Fruit fly (Drosophila melanogaster) whole organism, embryonic: ENCODE data around the gene pod1.
A peak's percentile ranks its signal among the peaks of the same experiment; 100 is the strongest.

Source experiments
- Adf1 ChIP-seq: fragments of 200-800 bp; sonication (Bioruptor generic); IDR thresholded peaks from 2 replicates; pipeline ENCODE4 v1.3.6; 2022; ENCODE audit warnings: missing biosample characterization, missing genetic modification characterization
- Atf6 ChIP-seq: fragments of 200-800 bp; sonication (Bioruptor generic); IDR thresholded peaks from 2 replicates; pipeline ENCODE4 v1.3.6; 2022; ENCODE audit warnings: missing biosample characterization, missing genetic modification characterization
- C15 ChIP-seq: fragments of 200-800 bp; sonication (Bioruptor generic); IDR thresholded peaks from 3 replicates; pipeline ENCODE4 v1.3.6; 2022; ENCODE audit warnings: missing biosample characterization, missing genetic modification characterization
- CG1024 ChIP-seq: fragments of 200-800 bp; sonication (Bioruptor generic); IDR thresholded peaks from 2 replicates; pipeline ENCODE4 v1.3.6; 2022; ENCODE audit warnings: missing biosample characterization, missing genetic modification characterization
- CG10543 ChIP-seq: fragments of 200-800 bp; sonication (Bioruptor generic); optimal IDR thresholded peaks from 3 replicates; lab custom pipeline; 2017; ENCODE audit warnings: missing biosample characterization, mild to moderate bottlenecking, missing genetic modification characterization, moderate library complexity
- CG14667 ChIP-seq: fragments of 200-800 bp; sonication (Bioruptor generic); IDR thresholded peaks from 2 replicates; pipeline ENCODE4 v1.3.6; 2022; ENCODE audit warnings: missing biosample characterization, missing genetic modification characterization
- CG1832 ChIP-seq: fragments of 200-800 bp; sonication (Bioruptor generic); optimal IDR thresholded peaks from 2 replicates; lab custom pipeline; 2017; ENCODE audit warnings: missing biosample characterization, mild to moderate bottlenecking, missing genetic modification characterization, inconsistent platforms
- CG2129 ChIP-seq: fragments of 200-800 bp; sonication (Bioruptor generic); IDR thresholded peaks from 2 replicates; pipeline ENCODE4 v1.3.6; 2022; ENCODE audit warnings: missing biosample characterization, missing genetic modification characterization; ENCODE audit not compliant: partially characterized antibody
- CG2678 ChIP-seq: fragments of 200-800 bp; sonication (Bioruptor generic); optimal IDR thresholded peaks from 3 replicates; lab custom pipeline; 2019; ENCODE audit warnings: missing biosample characterization, mild to moderate bottlenecking, missing genetic modification characterization, moderate library complexity
- CG30020 ChIP-seq: fragments of 200-800 bp; optimal IDR thresholded peaks from 2 replicates; lab custom pipeline; 2019; ENCODE audit warnings: missing biosample characterization, mild to moderate bottlenecking, missing genetic modification characterization, moderate library complexity
- CG5180 ChIP-seq: fragments of 200-800 bp; sonication (Bioruptor generic); optimal IDR thresholded peaks from 3 replicates; lab custom pipeline; 2017; ENCODE audit warnings: missing biosample characterization, missing genetic modification characterization, mild to moderate bottlenecking, moderate library complexity, missing genetic modification reagents
- CG6813 ChIP-seq: fragments of 200-800 bp; sonication (Bioruptor generic); optimal IDR thresholded peaks from 2 replicates; lab custom pipeline; 2017; ENCODE audit warnings: missing biosample characterization, missing genetic modification characterization, mild to moderate bottlenecking, moderate library complexity, missing genetic modification reagents
- CG7987 ChIP-seq: fragments of 200-800 bp; sonication (Bioruptor generic); optimal IDR thresholded peaks from 2 replicates; lab custom pipeline; 2018; ENCODE audit warnings: missing biosample characterization, mild to moderate bottlenecking, missing genetic modification characterization, moderate library complexity
- CG9609 ChIP-seq: fragments of 200-800 bp; sonication (Bioruptor generic); optimal IDR thresholded peaks from 3 replicates; lab custom pipeline; 2016; ENCODE audit warnings: missing biosample characterization, missing genetic modification characterization
- Ets97D ChIP-seq: fragments of 200-800 bp; sonication (Bioruptor generic); optimal IDR thresholded peaks from 3 replicates; lab custom pipeline; 2016; ENCODE audit warnings: missing biosample characterization, missing genetic modification characterization
- Fer3 ChIP-seq: fragments of 200-800 bp; sonication (Bioruptor generic); optimal IDR thresholded peaks from 2 replicates; lab custom pipeline; 2018; ENCODE audit warnings: missing biosample characterization, mild to moderate bottlenecking, missing genetic modification characterization, moderate library complexity
- GATAe ChIP-seq: fragments of 200-800 bp; sonication (Bioruptor generic); conservative IDR thresholded peaks from 2 replicates; pipeline ENCODE4 v1.3.6; 2022; ENCODE audit warnings: missing biosample characterization, missing genetic modification characterization
- H2.0 ChIP-seq: fragments of 200-800 bp; sonication (Bioruptor generic); IDR thresholded peaks from 2 replicates; pipeline ENCODE4 v1.3.6; 2022; ENCODE audit warnings: missing biosample characterization, missing genetic modification characterization
- HHEX ChIP-seq: fragments of 200-800 bp; sonication (Bioruptor generic); optimal IDR thresholded peaks from 3 replicates; lab custom pipeline; 2017; ENCODE audit warnings: missing biosample characterization, mild to moderate bottlenecking, missing genetic modification characterization, missing genetic modification reagents
- Hr39 ChIP-seq: fragments of >200 bp; optimal IDR thresholded peaks from 2 replicates; lab custom pipeline; 2017
- Kr ChIP-seq: fragments of 200-800 bp; sonication (Bioruptor generic); optimal IDR thresholded peaks from 2 replicates; lab custom pipeline; 2017; ENCODE audit warnings: missing biosample characterization, mild to moderate bottlenecking, missing genetic modification characterization
- Lim3 ChIP-seq: fragments of 200-800 bp; sonication (Bioruptor generic); IDR thresholded peaks from 2 replicates; pipeline ENCODE4 v1.3.6; 2022; ENCODE audit warnings: missing biosample characterization, missing genetic modification characterization
- Oaz ChIP-seq: fragments of 200-800 bp; sonication (Bioruptor generic); IDR thresholded peaks from 2 replicates; pipeline ENCODE4 v1.3.6; 2022; ENCODE audit warnings: missing biosample characterization, missing genetic modification characterization
- Opbp ChIP-seq: fragments of 200-800 bp; sonication (Bioruptor generic); IDR thresholded peaks from 3 replicates; pipeline ENCODE4 v1.3.6; 2022; ENCODE audit warnings: missing biosample characterization, missing genetic modification characterization; ENCODE audit not compliant: partially characterized antibody
- Ptx1 ChIP-seq: fragments of 200-800 bp; sonication (Bioruptor generic); IDR thresholded peaks from 2 replicates; pipeline ENCODE4 v1.3.6; 2022; ENCODE audit warnings: missing biosample characterization, missing genetic modification characterization
- Sox102F ChIP-seq: fragments of 200-800 bp; sonication (Bioruptor generic); optimal IDR thresholded peaks from 2 replicates; lab custom pipeline; 2018; ENCODE audit warnings: missing biosample characterization, mild to moderate bottlenecking, missing genetic modification characterization, moderate library complexity
- Sry-δ ChIP-seq: fragments of 200-800 bp; sonication (Bioruptor generic); optimal IDR thresholded peaks from 2 replicates; lab custom pipeline; 2016; ENCODE audit warnings: missing biosample characterization, missing genetic modification characterization
- YL-1 ChIP-seq: fragments of 200-800 bp; sonication (Bioruptor generic); optimal IDR thresholded peaks from 3 replicates; lab custom pipeline; 2017; ENCODE audit warnings: missing biosample characterization, mild to moderate bottlenecking, missing genetic modification characterization
- ac ChIP-seq: fragments of 200-800 bp; sonication (Bioruptor generic); optimal IDR thresholded peaks from 3 replicates; lab custom pipeline; 2017; ENCODE audit warnings: missing biosample characterization, mild to moderate bottlenecking, missing genetic modification characterization
- bbx ChIP-seq: fragments of 200-800 bp; sonication (Bioruptor generic); IDR thresholded peaks from 2 replicates; pipeline ENCODE4 v1.3.6; 2022; ENCODE audit warnings: missing biosample characterization, missing genetic modification characterization; ENCODE audit not compliant: partially characterized antibody
- bowl ChIP-seq: fragments of 200-800 bp; sonication (Bioruptor generic); IDR thresholded peaks from 2 replicates; pipeline ENCODE4 v1.3.6; 2022; ENCODE audit warnings: missing biosample characterization, missing genetic modification characterization
- dimm ChIP-seq: fragments of 200-800 bp; sonication (Bioruptor generic); IDR thresholded peaks from 2 replicates; pipeline ENCODE4 v1.3.6; 2022; ENCODE audit warnings: missing biosample characterization, missing genetic modification characterization
- dmrt99B ChIP-seq: fragments of 200-800 bp; sonication (Bioruptor generic); optimal IDR thresholded peaks from 2 replicates; lab custom pipeline; 2018; ENCODE audit warnings: missing biosample characterization, mild to moderate bottlenecking, missing genetic modification characterization, moderate library complexity
- dysf ChIP-seq: fragments of 200-800 bp; sonication (Bioruptor generic); IDR thresholded peaks from 3 replicates; pipeline ENCODE4 v1.3.6; 2022; ENCODE audit warnings: missing biosample characterization, missing genetic modification characterization
- en ChIP-seq: fragments of 200-800 bp; sonication (Bioruptor generic); optimal IDR thresholded peaks from 2 replicates; lab custom pipeline; 2016; ENCODE audit warnings: missing biosample characterization, missing genetic modification characterization
- fd3F ChIP-seq: fragments of 200-800 bp; sonication (Bioruptor generic); optimal IDR thresholded peaks from 2 replicates; lab custom pipeline; 2018; ENCODE audit warnings: missing biosample characterization, mild to moderate bottlenecking, missing genetic modification characterization, moderate library complexity
- kah ChIP-seq: fragments of 200-800 bp; sonication (Bioruptor generic); optimal IDR thresholded peaks from 2 replicates; lab custom pipeline; 2018; ENCODE audit warnings: missing biosample characterization, mild to moderate bottlenecking, missing genetic modification characterization
- lilli ChIP-seq: fragments of 200-800 bp; sonication (Bioruptor generic); optimal IDR thresholded peaks from 3 replicates; lab custom pipeline; 2016; ENCODE audit warnings: missing biosample characterization, missing genetic modification characterization
- luna ChIP-seq: fragments of 200-800 bp; sonication (Bioruptor generic); optimal IDR thresholded peaks from 2 replicates; lab custom pipeline; 2016; ENCODE audit warnings: missing biosample characterization, missing genetic modification characterization
- nerfin-2 ChIP-seq: fragments of 200-800 bp; sonication (Bioruptor generic); IDR thresholded peaks from 2 replicates; pipeline ENCODE4 v1.3.6; 2022; ENCODE audit warnings: missing biosample characterization, missing genetic modification characterization; ENCODE audit not compliant: partially characterized antibody
- odd ChIP-seq: fragments of 200-800 bp; sonication (Bioruptor generic); optimal IDR thresholded peaks from 2 replicates; lab custom pipeline; 2017; ENCODE audit warnings: missing biosample characterization, mild to moderate bottlenecking, missing genetic modification characterization
- peb ChIP-seq: fragments of 200-800 bp; sonication (Bioruptor generic); IDR thresholded peaks from 2 replicates; pipeline ENCODE4 v1.3.6; 2022; ENCODE audit warnings: missing biosample characterization, missing genetic modification characterization
- so ChIP-seq: fragments of 200-800 bp; sonication (Bioruptor generic); IDR thresholded peaks from 3 replicates; pipeline ENCODE4 v1.3.6; 2022; ENCODE audit warnings: missing biosample characterization, missing genetic modification characterization
- sqz ChIP-seq: fragments of 200-800 bp; sonication (Bioruptor generic); optimal IDR thresholded peaks from 3 replicates; lab custom pipeline; 2018; ENCODE audit warnings: missing biosample characterization, mild to moderate bottlenecking, missing genetic modification characterization
- tio ChIP-seq: fragments of 200-800 bp; sonication (Bioruptor generic); optimal IDR thresholded peaks from 2 replicates; lab custom pipeline; 2017; ENCODE audit warnings: missing biosample characterization, missing genetic modification characterization, inconsistent platforms
- tna ChIP-seq: fragments of 200-800 bp; sonication (Bioruptor generic); IDR thresholded peaks from 2 replicates; pipeline ENCODE4 v1.3.6; 2022; ENCODE audit warnings: missing biosample characterization, missing genetic modification characterization; ENCODE audit not compliant: partially characterized antibody
- tx ChIP-seq: fragments of 200-800 bp; sonication (Bioruptor generic); optimal IDR thresholded peaks from 2 replicates; lab custom pipeline; 2016; ENCODE audit warnings: missing biosample characterization, missing genetic modification characterization
- vnd ChIP-seq: fragments of 200-800 bp; sonication (Bioruptor generic); IDR thresholded peaks from 3 replicates; pipeline ENCODE4 v1.3.6; 2022; ENCODE audit warnings: missing biosample characterization, missing genetic modification characterization; ENCODE audit not compliant: partially characterized antibody
- zen ChIP-seq: fragments of 200-800 bp; sonication (Bioruptor generic); optimal IDR thresholded peaks from 3 replicates; lab custom pipeline; 2018; ENCODE audit warnings: missing biosample characterization, mild to moderate bottlenecking, missing genetic modification characterization, moderate library complexity
- zf30C ChIP-seq: fragments of 200-800 bp; sonication (Bioruptor generic); optimal IDR thresholded peaks from 3 replicates; lab custom pipeline; 2018; ENCODE audit warnings: missing biosample characterization, mild to moderate bottlenecking, missing genetic modification characterization

Gene pod1

dm6 chrX:6861523-6862077 is 58.1 kb downstream of the pod1 start (continued):
- TF ChIP-seq nerfin-2 (GFP tag; lab: Robert Waterston, UW) (no peak), Sox102F (GFP tag; lab: Kevin White, UChicago) (peak; percentile 53), YL-1 (GFP tag; lab: Kevin White, UChicago) (peak; percentile 8), Hr39 (lab: Kevin White, UChicago) (no peak), dmrt99B (peak; percentile 66), kah (GFP tag; lab: Kevin White, UChicago) (no peak), Oaz (GFP tag; lab: Robert Waterston, UW) (peak; percentile 46), dysf (peak; percentile 77), CG9609 (GFP tag; lab: Kevin White, UChicago) (peak; percentile 52), Sry-δ (peak; percentile 9), Ets97D (GFP tag; lab: Kevin White, UChicago) (no peak), en (GFP tag; lab: Kevin White, UChicago) (no peak), CG30020 (tag; lab: Kevin White, UChicago) (no peak), Atf6 (GFP tag; lab: Robert Waterston, UW) (peak; percentile 50; the same call in 1 of the 2 replicates), fd3F (peak; percentile 63), CG10543 (GFP tag; lab: Kevin White, UChicago) (peak; percentile 97), luna (GFP tag; lab: Kevin White, UChicago) (no peak), C15 (GFP tag; lab: Robert Waterston, UW) (no peak), CG1832 (peak; percentile 91), HHEX (GFP tag; lab: Kevin White, UChicago) (peak; percentile 72), GATAe (GFP tag; lab: Robert Waterston, UW) (no peak; the same call in 1 of the 2 replicates), CG6813 (GFP tag; lab: Kevin White, UChicago) (no peak), lilli (GFP tag; lab: Kevin White, UChicago) (peak; percentile 54), tx (GFP tag; lab: Kevin White, UChicago) (peak; percentile 60), CG2678 (tag; lab: Kevin White, UChicago) (peak; percentile 71), vnd (GFP tag; lab: Robert Waterston, UW) (no peak), zen (tag; lab: Kevin White, UChicago) (peak; percentile 77), Kr (GFP tag; lab: Kevin White, UChicago) (peak; percentile 81), CG5180 (GFP tag; lab: Kevin White, UChicago) (peak; percentile 81), CG2129 (no peak), sqz (GFP tag; lab: Kevin White, UChicago) (peak; percentile 85), bbx (GFP tag; lab: Robert Waterston, UW) (peak; percentile 66), ac (GFP tag; lab: Kevin White, UChicago) (no peak), H2.0 (GFP tag; lab: Robert Waterston, UW) (peak; percentile 48; the same call in 1 of the 2 replicates), bowl (GFP tag; lab: Robert Waterston, UW) (0 out of 2 replicates have a peak, but pooled peaks have one; percentile 25), Opbp (peak; percentile 47; the same call in 1 of the 3 replicates), odd (GFP tag; lab: Kevin White, UChicago) (no peak), CG7987 (peak; percentile 21), zf30C (GFP tag; lab: Kevin White, UChicago) (peak; percentile 48), Adf1 (GFP tag; lab: Robert Waterston, UW) (peak; percentile 89), tna (no peak), Fer3 (tag; lab: Kevin White, UChicago) (peak; percentile 70), CG14667 (GFP tag; lab: Robert Waterston, UW) (peak; percentile 59), Lim3 (GFP tag; lab: Robert Waterston, UW) (no peak), peb (GFP tag; lab: Robert Waterston, UW) (peak; percentile 53; the same call in 1 of the 2 replicates), tio (GFP tag; lab: Kevin White, UChicago) (no peak), so (peak; percentile 66; the same call in 2 of the 3 replicates), CG1024 (GFP tag; lab: Robert Waterston, UW) (peak; percentile 30; the same call in 1 of the 2 replicates), dimm (GFP tag; lab: Robert Waterston, UW) (no peak), Ptx1 (GFP tag; lab: Robert Waterston, UW) (peak; percentile 68)
